Worm (Caenorhabditis elegans): Measurements from ENCODE around the gene Y49G5B.1.

Gene Y49G5B.1

ce11 chrV:5194508-5194907, 28.7 kb upstream of the Y49G5B.1 start, which contains the start of gene abu-8:
TSS of gene abu-8 (minus strand) at chrV:5194608.
- TF ChIP-seq Y116A8C.19 (tag; optimal IDR thresholded peaks at IDR 0.05; ENCODE audit: borderline replicate concordance), result no peak
- TF ChIP-seq alr-1 (tag; optimal IDR thresholded peaks at IDR 0.05; ENCODE audit: borderline replicate concordance), result no peak
- TF ChIP-seq nhr-12 (tag; optimal IDR thresholded peaks at IDR 0.05), result no peak
- TF ChIP-seq isw-1 (GFP tag; IDR thresholded peaks at IDR 0.05), result no peak
- no peak for TF ChIP-seq lin-15B (tag; optimal IDR thresholded peaks at IDR 0.05)
- no peak for TF ChIP-seq fkh-10 (GFP tag; optimal IDR thresholded peaks at IDR 0.05)
- no peak for TF ChIP-seq fkh-4 (tag; optimal IDR thresholded peaks at IDR 0.05; ENCODE audit: borderline replicate concordance)
- TF ChIP-seq nhr-77 (tag; optimal IDR thresholded peaks at IDR 0.05), result no peak
- TF ChIP-seq snu-23 (GFP tag; optimal IDR thresholded peaks at IDR 0.05), result no peak
- TF ChIP-seq unc-86 (tag; optimal IDR thresholded peaks at IDR 0.05), result no peak
- TF ChIP-seq aha-1 (tag; optimal IDR thresholded peaks at IDR 0.05), result no peak
- TF ChIP-seq sup-37 (GFP tag; optimal IDR thresholded peaks at IDR 0.05), result no peak
- TF ChIP-seq nhr-71 (tag; optimal IDR thresholded peaks at IDR 0.05), result no peak
- no peak for TF ChIP-seq efl-3 (GFP tag; optimal IDR thresholded peaks at IDR 0.05)

ce11 chrV:5198240-5198639, 24.9 kb upstream of the Y49G5B.1 start, which contains the start of gene Y47A7.2:
TSS of gene Y47A7.2 (minus strand) at chrV:5198340.
- no peak for TF ChIP-seq nhr-28 (tag; optimal IDR thresholded peaks at IDR 0.05)
- TF ChIP-seq unc-130 (tag; optimal IDR thresholded peaks at IDR 0.05), result no peak

- no peak for TF ChIP-seq pqm-1 (tag; optimal IDR thresholded peaks at IDR 0.05)
- peak; percentile 3 for TF ChIP-seq nhr-47 (tag; optimal IDR thresholded peaks at IDR 0.05)
- no peak for TF ChIP-seq dpl-1 (GFP tag; optimal IDR thresholded peaks at IDR 0.05)
- no peak for TF ChIP-seq snu-23 (GFP tag; optimal IDR thresholded peaks at IDR 0.05)
- TF ChIP-seq nhr-71 (tag; optimal IDR thresholded peaks at IDR 0.05), result peak; percentile 14
- no peak for TF ChIP-seq nhr-76 (tag; optimal IDR thresholded peaks at IDR 0.05)
- no peak for TF ChIP-seq mef-2 (tag; optimal IDR thresholded peaks at IDR 0.05)
- peak; percentile 49 for TF ChIP-seq lin-14 (GFP tag; optimal IDR thresholded peaks at IDR 0.05)
- peak; percentile 76 for TF ChIP-seq ces-1 (GFP tag; optimal IDR thresholded peaks at IDR 0.05)
- TF ChIP-seq aly-2 (tag; optimal IDR thresholded peaks at IDR 0.05), result no peak
- no peak for TF ChIP-seq nhr-28 (tag; optimal IDR thresholded peaks at IDR 0.05)
- no peak for TF ChIP-seq ceh-82 (tag; optimal IDR thresholded peaks at IDR 0.05)
- peak; percentile 31 for TF ChIP-seq ceh-8 (GFP tag; optimal IDR thresholded peaks at IDR 0.05)
- TF ChIP-seq fkh-10 (GFP tag; optimal IDR thresholded peaks at IDR 0.05), result peak; percentile 44
Measured at ce11 chrV:5200188-5200587, 23.0 kb upstream of the Y49G5B.1 start.

- TF ChIP-seq unc-30 (tag; optimal IDR thresholded peaks at IDR 0.05) (peak; percentile 1), nhr-71 (tag; optimal IDR thresholded peaks at IDR 0.05) (no peak), dsc-1 (tag; optimal IDR thresholded peaks at IDR 0.05) (peak; percentile 62)
Measured at ce11 chrV:5201706-5202105, 21.5 kb upstream of the Y49G5B.1 start.

- TF ChIP-seq isw-1 (GFP tag; IDR thresholded peaks at IDR 0.05) (no peak), grh-1 (GFP tag; IDR thresholded peaks at IDR 0.05) (no peak), sup-37 (GFP tag; optimal IDR thresholded peaks at IDR 0.05) (no peak), nhr-19 (GFP tag; conservative IDR thresholded peaks at IDR 0.05) (no peak), C04F5.9 (tag; optimal IDR thresholded peaks at IDR 0.05) (no peak), ama-1 (optimal IDR thresholded peaks at IDR 0.05) (no peak), ztf-4 (tag; optimal IDR thresholded peaks at IDR 0.05) (no peak), skn-1 (tag; optimal IDR thresholded peaks at IDR 0.05) (no peak), mab-9 (GFP tag; IDR thresholded peaks at IDR 0.05) (no peak), nhr-11 (tag; optimal IDR thresholded peaks at IDR 0.05) (no peak)
Measured at ce11 chrV:5203643-5204042, 19.5 kb upstream of the Y49G5B.1 start.
